Worm (Caenorhabditis elegans): ENCODE data around the gene C02G6.2.

ce11 chrV:5901833-5902232, 30.0 kb downstream of the C02G6.2 start, which contains the start of gene C04E6.5:
- TF ChIP-seq ama-1 (optimal IDR thresholded peaks at IDR 0.05) = no peak
- no peak for TF ChIP-seq ets-7 (tag; optimal IDR thresholded peaks at IDR 0.05)
- no peak for TF ChIP-seq aly-1 (tag; optimal IDR thresholded peaks at IDR 0.05)
- no peak for TF ChIP-seq flt-1 (GFP tag; IDR thresholded peaks at IDR 0.05)
- no peak for TF ChIP-seq hmbx-1 (tag; optimal IDR thresholded peaks at IDR 0.05)
- TF ChIP-seq tbx-37 (GFP tag; conservative IDR thresholded peaks at IDR 0.05) = no peak
